Fruit fly (Drosophila melanogaster) whole organism, prepupa: Measurements from ENCODE around the gene CG13131.

Source experiments
- CG10631 ChIP-seq: fragments of 200-800 bp; sonication (Bioruptor generic); optimal IDR thresholded peaks from 2 replicates; lab custom pipeline; 2016; ENCODE audit warnings: missing biosample characterization, missing genetic modification characterization
- CG10669 ChIP-seq: fragments of 200-800 bp; sonication (Bioruptor generic); optimal IDR thresholded peaks from 3 replicates; lab custom pipeline; 2018; ENCODE audit warnings: missing biosample characterization, mild to moderate bottlenecking, missing genetic modification characterization, moderate library complexity
- CG11294 ChIP-seq: fragments of 200-800 bp; sonication (Bioruptor generic); IDR thresholded peaks from 2 replicates; pipeline ENCODE4 v1.3.6; 2022; ENCODE audit warnings: missing biosample characterization, missing genetic modification characterization
- CG15336 ChIP-seq: fragments of 200-800 bp; sonication (Bioruptor generic); IDR thresholded peaks from 2 replicates; pipeline ENCODE4 v1.3.6; 2022; ENCODE audit warnings: missing biosample characterization, missing genetic modification characterization
- CG1621 ChIP-seq: fragments of 200-800 bp; sonication (Bioruptor generic); optimal IDR thresholded peaks from 3 replicates; lab custom pipeline; 2018; ENCODE audit warnings: missing biosample characterization, mild to moderate bottlenecking, missing genetic modification characterization
- CG31627 ChIP-seq: fragments of 200-800 bp; sonication (Bioruptor generic); optimal IDR thresholded peaks from 3 replicates; lab custom pipeline; 2016; ENCODE audit warnings: missing biosample characterization, missing genetic modification characterization
- CG32006 ChIP-seq: fragments of 200-800 bp; sonication (Bioruptor generic); optimal IDR thresholded peaks from 3 replicates; lab custom pipeline; 2017; ENCODE audit warnings: missing biosample characterization, mild to moderate bottlenecking, missing genetic modification characterization
- CG34406 ChIP-seq: fragments of 200-800 bp; sonication (Bioruptor generic); optimal IDR thresholded peaks from 3 replicates; lab custom pipeline; 2016; ENCODE audit warnings: missing biosample characterization, missing genetic modification characterization
- CG3919 ChIP-seq: fragments of 200-800 bp; sonication (Bioruptor generic); optimal IDR thresholded peaks from 3 replicates; lab custom pipeline; 2016; ENCODE audit warnings: missing biosample characterization, missing genetic modification characterization
- CG4318 ChIP-seq: fragments of 200-800 bp; sonication (Bioruptor generic); optimal IDR thresholded peaks from 3 replicates; lab custom pipeline; 2017; ENCODE audit warnings: missing biosample characterization, mild to moderate bottlenecking, missing genetic modification characterization
- CG6163 ChIP-seq: fragments of 200-800 bp; sonication (Bioruptor generic); IDR thresholded peaks from 3 replicates; pipeline ENCODE4 v1.3.6; 2022; ENCODE audit warnings: missing biosample characterization, missing genetic modification characterization
- CG6276 ChIP-seq: fragments of 200-800 bp; sonication (Bioruptor generic); optimal IDR thresholded peaks from 2 replicates; lab custom pipeline; 2017; ENCODE audit warnings: missing biosample characterization, mild to moderate bottlenecking, missing genetic modification characterization
- CG6792 ChIP-seq: fragments of 200-800 bp; sonication (Bioruptor generic); optimal IDR thresholded peaks from 3 replicates; lab custom pipeline; 2016; ENCODE audit warnings: missing biosample characterization, missing genetic modification characterization
- CG6808 ChIP-seq: fragments of 200-800 bp; sonication (Bioruptor generic); optimal IDR thresholded peaks from 3 replicates; lab custom pipeline; 2017; ENCODE audit warnings: missing biosample characterization, missing genetic modification characterization, mild to moderate bottlenecking, moderate library complexity, missing genetic modification reagents
- CG7368 ChIP-seq: fragments of 200-800 bp; sonication (Bioruptor generic); optimal IDR thresholded peaks from 3 replicates; lab custom pipeline; 2016; ENCODE audit warnings: missing biosample characterization, missing genetic modification characterization
- CG8119 ChIP-seq: fragments of 200-800 bp; sonication (Bioruptor generic); IDR thresholded peaks from 3 replicates; pipeline ENCODE4 v1.3.6; 2022; ENCODE audit warnings: missing biosample characterization, missing genetic modification characterization
- CG8632 ChIP-seq: fragments of 200-800 bp; sonication (Bioruptor generic); optimal IDR thresholded peaks from 3 replicates; lab custom pipeline; 2016; ENCODE audit warnings: missing biosample characterization, missing genetic modification characterization
- CG9139 ChIP-seq: fragments of 200-800 bp; sonication (Bioruptor generic); optimal IDR thresholded peaks from 3 replicates; lab custom pipeline; 2017; ENCODE audit warnings: missing biosample characterization, mild to moderate bottlenecking, missing genetic modification characterization
- Eip75B ChIP-seq: fragments of 200-800 bp; sonication (Bioruptor generic); optimal IDR thresholded peaks from 3 replicates; lab custom pipeline; 2016; ENCODE audit warnings: missing biosample characterization, missing genetic modification characterization
- Eip78C ChIP-seq: fragments of 200-800 bp; sonication (Bioruptor generic); peaks from one replicate; lab custom pipeline; 2016; ENCODE audit warnings: missing biosample characterization, missing genetic modification characterization
- Ets21C ChIP-seq: fragments of 200-800 bp; sonication (Bioruptor generic); optimal IDR thresholded peaks from 3 replicates; lab custom pipeline; 2016; ENCODE audit warnings: missing biosample characterization, missing genetic modification characterization
- Gug ChIP-seq: fragments of 200-800 bp; sonication (Bioruptor generic); IDR thresholded peaks from 2 replicates; pipeline ENCODE4 v1.3.6; 2022; ENCODE audit warnings: missing biosample characterization, missing genetic modification characterization
- Hr39 ChIP-seq: fragments of 200-800 bp; sonication (Bioruptor generic); optimal IDR thresholded peaks from 2 replicates; lab custom pipeline; 2016; ENCODE audit warnings: missing biosample characterization, missing genetic modification characterization
- Hr4 ChIP-seq: fragments of 200-800 bp; sonication (Bioruptor generic); optimal IDR thresholded peaks from 3 replicates; lab custom pipeline; 2016; ENCODE audit warnings: missing biosample characterization, missing genetic modification characterization
- Lpt ChIP-seq: fragments of 200-800 bp; sonication (Bioruptor generic); optimal IDR thresholded peaks from 3 replicates; lab custom pipeline; 2016; ENCODE audit warnings: missing biosample characterization, missing genetic modification characterization
- OdsH ChIP-seq: fragments of 200-800 bp; sonication (Bioruptor generic); optimal IDR thresholded peaks from 3 replicates; lab custom pipeline; 2016; ENCODE audit warnings: missing biosample characterization, missing genetic modification characterization
- Smox ChIP-seq: fragments of 200-800 bp; sonication (Bioruptor generic); optimal IDR thresholded peaks from 3 replicates; lab custom pipeline; 2016; ENCODE audit warnings: missing biosample characterization, missing genetic modification characterization
- Sox102F ChIP-seq: fragments of 200-800 bp; sonication (Bioruptor generic); optimal IDR thresholded peaks from 2 replicates; lab custom pipeline; 2016; ENCODE audit warnings: missing biosample characterization, mild to moderate bottlenecking, missing genetic modification characterization
- Sox14 ChIP-seq: fragments of 200-800 bp; sonication (Bioruptor generic); optimal IDR thresholded peaks from 3 replicates; lab custom pipeline; 2016; ENCODE audit warnings: missing biosample characterization, missing genetic modification characterization
- achi ChIP-seq: fragments of 200-800 bp; sonication (Bioruptor generic); optimal IDR thresholded peaks from 3 replicates; lab custom pipeline; 2016; ENCODE audit warnings: missing biosample characterization, missing genetic modification characterization
- acj6 ChIP-seq: fragments of 200-800 bp; sonication (Bioruptor generic); optimal IDR thresholded peaks from 3 replicates; lab custom pipeline; 2016; ENCODE audit warnings: missing biosample characterization, missing genetic modification characterization
- dac ChIP-seq: fragments of 200-800 bp; sonication (Bioruptor generic); optimal IDR thresholded peaks from 2 replicates; lab custom pipeline; 2017; ENCODE audit warnings: missing biosample characterization, mild to moderate bottlenecking, missing genetic modification characterization
- dsx ChIP-seq: fragments of 200-800 bp; optimal IDR thresholded peaks from 3 replicates; lab custom pipeline; 2019; ENCODE audit warnings: missing biosample characterization, mild to moderate bottlenecking, missing genetic modification characterization, moderate library complexity; ENCODE audit not compliant: poor library complexity, severe bottlenecking
- eg ChIP-seq: fragments of 200-800 bp; sonication (Bioruptor generic); IDR thresholded peaks from 3 replicates; pipeline ENCODE4 v1.3.6; 2022; ENCODE audit warnings: missing biosample characterization, missing genetic modification characterization
- esn ChIP-seq: fragments of 200-800 bp; sonication (Bioruptor generic); optimal IDR thresholded peaks from 2 replicates; lab custom pipeline; 2016; ENCODE audit warnings: missing biosample characterization, mild to moderate bottlenecking, missing genetic modification characterization, moderate library complexity
- fd59A ChIP-seq: fragments of 200-800 bp; sonication (Bioruptor generic); optimal IDR thresholded peaks from 2 replicates; lab custom pipeline; 2017; ENCODE audit warnings: missing biosample characterization, mild to moderate bottlenecking, missing genetic modification characterization, missing genetic modification reagents
- fd85E ChIP-seq: fragments of 200-800 bp; sonication (Bioruptor generic); optimal IDR thresholded peaks from 3 replicates; lab custom pipeline; 2016; ENCODE audit warnings: missing biosample characterization, missing genetic modification characterization
- fkh ChIP-seq: fragments of 200-800 bp; sonication (Bioruptor generic); optimal IDR thresholded peaks from 3 replicates; lab custom pipeline; 2017; ENCODE audit warnings: missing biosample characterization, mild to moderate bottlenecking, missing genetic modification characterization, moderate library complexity
- net ChIP-seq: fragments of 200-800 bp; sonication (Bioruptor generic); optimal IDR thresholded peaks from 3 replicates; lab custom pipeline; 2016; ENCODE audit warnings: missing biosample characterization, missing genetic modification characterization
- pdm3 ChIP-seq: fragments of 200-800 bp; sonication (Bioruptor generic); optimal IDR thresholded peaks from 3 replicates; lab custom pipeline; 2016; ENCODE audit warnings: missing biosample characterization, missing genetic modification characterization
- salr ChIP-seq, 2 experiments: fragments of 200-800 bp; sonication (Bioruptor generic); optimal IDR thresholded peaks; 3 replicates each; lab custom pipeline; 2016 to 2018; ENCODE audit warnings: missing biosample characterization in 2 of 2, missing genetic modification characterization in 2 of 2, mild to moderate bottlenecking in 1 of 2
- spab ChIP-seq: fragments of 200-800 bp; sonication (Bioruptor generic); optimal IDR thresholded peaks from 2 replicates; lab custom pipeline; 2017; ENCODE audit warnings: missing biosample characterization, mild to moderate bottlenecking, missing genetic modification characterization, missing genetic modification reagents
- ss ChIP-seq, 2 experiments: fragments of 200-800 bp; sonication (Bioruptor generic); optimal IDR thresholded peaks; 2 replicates in 1 of 2; 3 replicates in 1 of 2; lab custom pipeline; 2017 to 2018; ENCODE audit warnings: mild to moderate bottlenecking in 2 of 2, missing biosample characterization in 2 of 2, missing genetic modification characterization in 2 of 2, moderate library complexity in 1 of 2
- topi ChIP-seq: fragments of 200-800 bp; sonication (Bioruptor generic); optimal IDR thresholded peaks from 3 replicates; lab custom pipeline; 2016; ENCODE audit warnings: missing biosample characterization, missing genetic modification characterization

CG13131 gene

DNA sequence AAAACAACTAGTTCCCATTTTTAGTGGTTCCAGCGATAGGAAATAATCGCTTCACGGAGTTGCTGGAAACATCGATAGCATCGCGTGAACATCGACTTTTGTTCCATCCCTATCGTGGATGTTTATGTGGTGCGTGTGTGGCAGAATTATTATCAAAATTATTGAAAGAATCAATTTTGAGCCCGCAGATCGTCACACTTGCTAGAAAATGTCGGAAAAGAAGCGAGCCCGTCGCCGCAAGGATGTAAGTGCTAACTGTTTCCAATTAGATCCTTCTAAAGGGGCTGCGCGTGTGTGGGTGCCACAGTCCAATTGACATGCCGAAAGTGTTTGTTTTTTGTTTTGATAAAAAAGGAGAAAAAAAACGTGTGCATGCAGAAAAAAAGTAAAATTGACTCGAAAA, 8.0 kb downstream of the CG13131 start, which contains the start of gene Trp1 (continued):
- TF ChIP-seq dac (GFP tag; lab: Kevin White, UChicago) (no peak), ss (GFP tag; optimal IDR thresholded peaks at IDR 0.05; lab: Kevin White, UChicago) (peak; percentile 30 to 57), fd85E (GFP tag; lab: Kevin White, UChicago) (no peak), eg (GFP tag; lab: Robert Waterston, UW) (peak; percentile 68; the same call in 1 of the 3 replicates), CG11294 (GFP tag; lab: Robert Waterston, UW) (no peak), fkh (GFP tag; lab: Kevin White, UChicago) (no peak), OdsH (GFP tag; lab: Kevin White, UChicago) (no peak), achi (GFP tag; lab: Kevin White, UChicago) (no peak), CG4318 (GFP tag; lab: Kevin White, UChicago) (no peak), esn (GFP tag; lab: Kevin White, UChicago) (no peak), spab (GFP tag; lab: Kevin White, UChicago) (no peak), CG10669 (GFP tag; lab: Kevin White, UChicago) (peak; percentile 33), CG7368 (GFP tag; lab: Kevin White, UChicago) (no peak), CG6792 (GFP tag; lab: Kevin White, UChicago) (no peak)

- TF ChIP-seq Hr4 (GFP tag; lab: Kevin White, UChicago) (no peak), CG10669 (GFP tag; lab: Kevin White, UChicago) (no peak), CG9139 (GFP tag; lab: Kevin White, UChicago) (peak; percentile 11), CG4318 (GFP tag; lab: Kevin White, UChicago) (no peak), CG1621 (tag; lab: Kevin White, UChicago) (peak; percentile 35), Ets21C (GFP tag; lab: Kevin White, UChicago) (no peak), achi (GFP tag; lab: Kevin White, UChicago) (no peak), fkh (GFP tag; lab: Kevin White, UChicago) (peak; percentile 27), fd59A (no peak), Eip78C (peak; percentile 77), CG6808 (GFP tag; lab: Kevin White, UChicago) (no peak), net (GFP tag; lab: Kevin White, UChicago) (peak; percentile 18), CG3919 (peak; percentile 18), CG15336 (0 out of 2 replicates have a peak, but pooled peaks have one; percentile 32), ss (GFP tag; optimal IDR thresholded peaks at IDR 0.05; lab: Kevin White, UChicago) (peak in 1 of 2 experiments; percentile 28), eg (GFP tag; lab: Robert Waterston, UW) (peak; percentile 62; the same call in 2 of the 3 replicates), CG6163 (GFP tag; lab: Robert Waterston, UW) (peak; percentile 42; the same call in 2 of the 3 replicates), dsx (GFP tag; lab: Kevin White, UChicago) (no peak), Sox102F (GFP tag; lab: Kevin White, UChicago) (no peak), CG8119 (GFP tag; lab: Robert Waterston, UW) (no peak)
Measured at dm6 chr2L:10004574-10004973, 12.7 kb downstream of the CG13131 start.

DNA sequence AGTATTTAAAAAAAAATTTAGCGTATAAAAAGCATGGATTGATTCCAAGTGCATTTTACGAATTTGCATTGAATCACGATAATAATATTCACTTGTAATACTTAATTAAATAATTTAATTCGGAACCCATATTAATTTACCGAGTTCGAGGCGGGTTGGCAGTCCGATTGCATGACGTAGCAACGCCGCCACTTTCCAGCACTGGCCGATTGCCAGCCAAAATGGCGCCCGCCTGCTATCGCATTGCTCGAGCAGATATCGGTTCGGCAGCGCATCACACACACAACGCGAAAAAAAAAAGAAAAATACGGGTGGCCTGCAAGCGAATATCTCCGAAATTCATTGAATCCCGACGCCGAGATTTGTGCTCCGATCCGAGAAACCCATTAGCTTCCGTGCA, 13.7 kb downstream of the CG13131 start, which contains the start of gene Ndf:
TSS of gene Ndf (plus strand) at position 240 of the 400 bp plus-strand sequence.
- no peak for TF ChIP-seq fkh (GFP tag; lab: Kevin White, UChicago)
- peak; percentile 23 for TF ChIP-seq CG34406 (GFP tag; lab: Kevin White, UChicago)
- no peak for TF ChIP-seq Lpt
- TF ChIP-seq CG6792 (GFP tag; lab: Kevin White, UChicago), result peak; percentile 55
- TF ChIP-seq topi, result peak; percentile 59
- peak; percentile 9 for TF ChIP-seq net (GFP tag; lab: Kevin White, UChicago)
- peak; percentile 50 for TF ChIP-seq CG1621 (tag; lab: Kevin White, UChicago)
- TF ChIP-seq Smox (GFP tag; lab: Kevin White, UChicago), result peak; percentile 62
- TF ChIP-seq Hr39 (GFP tag; lab: Kevin White, UChicago), result no peak
- TF ChIP-seq CG10631 (GFP tag; lab: Kevin White, UChicago), result peak; percentile 49
- peak; percentile 73 for TF ChIP-seq Eip78C
- no peak for TF ChIP-seq CG32006 (GFP tag; lab: Kevin White, UChicago)
- peak; percentile 6 for TF ChIP-seq CG10669 (GFP tag; lab: Kevin White, UChicago)
- peak; percentile 63 for TF ChIP-seq eg (GFP tag; lab: Robert Waterston, UW)
- peak; percentile 8 for TF ChIP-seq CG8632 (GFP tag; lab: Kevin White, UChicago)
- TF ChIP-seq salr (GFP tag; optimal IDR thresholded peaks at IDR 0.05; lab: Kevin White, UChicago), result peak in 1 of 2 experiments; percentile 32
- peak; percentile 50 for TF ChIP-seq pdm3 (GFP tag; lab: Kevin White, UChicago)
- TF ChIP-seq acj6 (GFP tag; lab: Kevin White, UChicago), result no peak
- peak; percentile 75 for TF ChIP-seq CG6163 (GFP tag; lab: Robert Waterston, UW)
- peak; percentile 16 for TF ChIP-seq Hr4 (GFP tag; lab: Kevin White, UChicago)
- TF ChIP-seq CG11294 (GFP tag; lab: Robert Waterston, UW), result no peak
- TF ChIP-seq CG31627 (GFP tag; lab: Kevin White, UChicago), result peak; percentile 64
- TF ChIP-seq CG3919, result peak; percentile 59
- TF ChIP-seq Sox102F (GFP tag; lab: Kevin White, UChicago), result peak; percentile 32
- peak; percentile 15 for TF ChIP-seq Eip75B (GFP tag; lab: Kevin White, UChicago)
- TF ChIP-seq Sox14 (GFP tag; lab: Kevin White, UChicago), result peak; percentile 42
- TF ChIP-seq CG6276 (GFP tag; lab: Kevin White, UChicago), result no peak
- peak; percentile 76 for TF ChIP-seq achi (GFP tag; lab: Kevin White, UChicago)
- peak; percentile 38; the same call in 1 of the 2 replicates for TF ChIP-seq Gug
- TF ChIP-seq CG4318 (GFP tag; lab: Kevin White, UChicago), result no peak
